Worm (Caenorhabditis elegans) whole organism, young adult: Measurements from ENCODE around the gene T05B4.9.

Experiments used
- F33H1.4 ChIP-seq: fragments of 200-800 bp; sonication (Bioruptor generic); IDR thresholded peaks from 2 replicates; pipeline ENCODE4 v1.3.6; 2022; ENCODE audit warnings: missing genetic modification reagents, missing genetic modification characterization, missing compliant biosample characterization
- egl-18 ChIP-seq: fragments of 200-800 bp; sonication (Bioruptor generic); IDR thresholded peaks from 2 replicates; pipeline ENCODE4 v1.3.6; 2022; ENCODE audit warnings: missing genetic modification reagents, missing genetic modification characterization, missing compliant biosample characterization
- gei-17 ChIP-seq: fragments of 200-800 bp; sonication (Bioruptor generic); optimal IDR thresholded peaks from 2 replicates; lab custom pipeline; 2018; ENCODE audit warnings: mild to moderate bottlenecking, missing genetic modification characterization, missing compliant biosample characterization
- nfya-1 ChIP-seq: sonication (generic microtip); optimal IDR thresholded peaks from 2 replicates; lab custom pipeline; 2017; ENCODE audit warnings: antibody characterized with exemption, missing compliant biosample characterization, missing genetic modification characterization, borderline replicate concordance; ENCODE audit not compliant: insufficient read depth

ce11 chrV:4125552-4126084 lies 7.4 kb upstream of the T05B4.9 start, which contains the start of gene T05B4.12:
- TF ChIP-seq nfya-1 (tag; lab: Kevin White, UChicago) (no peak), gei-17 (no peak), F33H1.4 (no peak), egl-18 (GFP tag; lab: Robert Waterston, UW) (no peak)
